Fruit fly (Drosophila melanogaster) whole organism, embryonic: ENCODE data around the gene MTPAP.
A peak's percentile ranks its signal among the peaks of the same experiment; 100 is the strongest.

Source experiments
- B-H2 ChIP-seq: fragments of 200-800 bp; sonication (Bioruptor generic); optimal IDR thresholded peaks from 2 replicates; lab custom pipeline; 2018; ENCODE audit warnings: missing biosample characterization, mild to moderate bottlenecking, missing genetic modification characterization
- CG11695 ChIP-seq: fragments of 200-800 bp; sonication (Bioruptor generic); IDR thresholded peaks from 3 replicates; pipeline ENCODE4 v1.3.6; 2022; ENCODE audit warnings: missing biosample characterization, missing genetic modification characterization
- CG12769 ChIP-seq: fragments of 200-800 bp; sonication (Bioruptor generic); optimal IDR thresholded peaks from 2 replicates; lab custom pipeline; 2019; ENCODE audit warnings: missing biosample characterization, mild to moderate bottlenecking, missing genetic modification characterization, moderate library complexity
- CG16779 ChIP-seq: fragments of 200-800 bp; sonication (Bioruptor generic); IDR thresholded peaks from 2 replicates; pipeline ENCODE4 v1.3.6; 2022; ENCODE audit warnings: missing biosample characterization, missing genetic modification characterization
- CG17361 ChIP-seq: fragments of 200-800 bp; sonication (Bioruptor generic); IDR thresholded peaks from 3 replicates; pipeline ENCODE4 v1.3.6; 2022; ENCODE audit warnings: missing biosample characterization, missing genetic modification characterization
- CG2889 ChIP-seq: fragments of 200-800 bp; sonication (Bioruptor generic); IDR thresholded peaks from 3 replicates; pipeline ENCODE4 v1.3.6; 2022; ENCODE audit warnings: missing biosample characterization, missing genetic modification characterization
- CG31388 ChIP-seq: fragments of 200-800 bp; sonication (Bioruptor generic); optimal IDR thresholded peaks from 2 replicates; lab custom pipeline; 2016; ENCODE audit warnings: missing biosample characterization, missing genetic modification characterization
- CG32772 ChIP-seq: fragments of 200-800 bp; sonication (Bioruptor generic); IDR thresholded peaks from 2 replicates; pipeline ENCODE4 v1.3.6; 2022; ENCODE audit warnings: missing biosample characterization, missing genetic modification characterization
- CG34376 ChIP-seq: fragments of 200-800 bp; sonication (Bioruptor generic); optimal IDR thresholded peaks from 2 replicates; lab custom pipeline; 2018; ENCODE audit warnings: missing biosample characterization, mild to moderate bottlenecking, missing genetic modification characterization
- CG3995 ChIP-seq: fragments of 200-800 bp; sonication (Bioruptor generic); optimal IDR thresholded peaks from 3 replicates; lab custom pipeline; 2016; ENCODE audit warnings: missing biosample characterization, missing genetic modification characterization
- CG42726 ChIP-seq: fragments of 200-800 bp; sonication (Bioruptor generic); IDR thresholded peaks from 2 replicates; pipeline ENCODE4 v1.3.6; 2022; ENCODE audit warnings: missing biosample characterization, missing genetic modification characterization; ENCODE audit not compliant: partially characterized antibody
- CG4424 ChIP-seq: fragments of 200-800 bp; sonication (Bioruptor generic); optimal IDR thresholded peaks from 3 replicates; lab custom pipeline; 2016; ENCODE audit warnings: missing biosample characterization, missing genetic modification characterization
- CG4617 ChIP-seq: fragments of 200-800 bp; sonication (Bioruptor generic); optimal IDR thresholded peaks from 3 replicates; lab custom pipeline; 2016; ENCODE audit warnings: missing biosample characterization, missing genetic modification characterization, borderline replicate concordance
- CG4854 ChIP-seq: fragments of 200-800 bp; sonication (Bioruptor generic); optimal IDR thresholded peaks from 2 replicates; lab custom pipeline; 2016; ENCODE audit warnings: missing biosample characterization, missing genetic modification characterization, inconsistent platforms
- CG6813 ChIP-seq: fragments of 200-800 bp; sonication (Bioruptor generic); optimal IDR thresholded peaks from 2 replicates; lab custom pipeline; 2017; ENCODE audit warnings: missing biosample characterization, missing genetic modification characterization, mild to moderate bottlenecking, moderate library complexity, missing genetic modification reagents
- CG9817 ChIP-seq: fragments of 200-800 bp; sonication (Bioruptor generic); optimal IDR thresholded peaks from 2 replicates; lab custom pipeline; 2018; ENCODE audit warnings: missing biosample characterization, mild to moderate bottlenecking, missing genetic modification characterization, moderate library complexity
- CHES-1-like ChIP-seq: fragments of 200-800 bp; sonication (Bioruptor generic); optimal IDR thresholded peaks from 2 replicates; lab custom pipeline; 2016; ENCODE audit warnings: missing biosample characterization, missing genetic modification characterization
- D19B ChIP-seq: fragments of 200-800 bp; sonication (Bioruptor generic); optimal IDR thresholded peaks from 2 replicates; lab custom pipeline; 2017; ENCODE audit warnings: missing biosample characterization, mild to moderate bottlenecking, missing genetic modification characterization
- Dip2 ChIP-seq: fragments of 200-800 bp; sonication (Bioruptor generic); IDR thresholded peaks from 2 replicates; pipeline ENCODE4 v1.3.6; 2022; ENCODE audit warnings: missing biosample characterization, missing genetic modification characterization
- Fer1 ChIP-seq: fragments of 200-800 bp; sonication (Bioruptor generic); optimal IDR thresholded peaks from 2 replicates; lab custom pipeline; 2017; ENCODE audit warnings: missing biosample characterization, mild to moderate bottlenecking, missing genetic modification characterization
- Hand ChIP-seq: fragments of 200-800 bp; sonication (Bioruptor generic); optimal IDR thresholded peaks from 2 replicates; lab custom pipeline; 2017; ENCODE audit warnings: mild to moderate bottlenecking, missing biosample characterization, missing genetic modification reagents, missing genetic modification characterization
- Hmx ChIP-seq: fragments of 200-800 bp; sonication (Bioruptor generic); optimal IDR thresholded peaks from 2 replicates; lab custom pipeline; 2016; ENCODE audit warnings: missing biosample characterization, missing genetic modification characterization
- NfI ChIP-seq: fragments of 200-800 bp; sonication (Bioruptor generic); optimal IDR thresholded peaks from 3 replicates; lab custom pipeline; 2018; ENCODE audit warnings: missing biosample characterization, mild to moderate bottlenecking, missing genetic modification characterization, moderate library complexity
- Oli ChIP-seq: fragments of 200-800 bp; sonication (Bioruptor generic); optimal IDR thresholded peaks from 2 replicates; lab custom pipeline; 2018; ENCODE audit warnings: missing biosample characterization, mild to moderate bottlenecking, missing genetic modification characterization, moderate library complexity
- Optix ChIP-seq: fragments of 200-800 bp; sonication (Bioruptor generic); IDR thresholded peaks from 3 replicates; pipeline ENCODE4 v1.3.6; 2022; ENCODE audit warnings: missing biosample characterization, missing genetic modification characterization
- Pdp1 ChIP-seq, 2 experiments: fragments of 200-800 bp; sonication (Bioruptor generic); optimal IDR thresholded peaks; 3 replicates each; lab custom pipeline; 2016; ENCODE audit warnings: missing biosample characterization in 2 of 2, missing genetic modification characterization in 2 of 2, mild to moderate bottlenecking in 1 of 2, moderate library complexity in 1 of 2
- Side ChIP-seq: fragments of 200-800 bp; sonication (Bioruptor generic); optimal IDR thresholded peaks from 2 replicates; lab custom pipeline; 2016; ENCODE audit warnings: missing biosample characterization, missing genetic modification characterization
- Six4 ChIP-seq: fragments of 200-800 bp; sonication (Bioruptor generic); optimal IDR thresholded peaks from 2 replicates; lab custom pipeline; 2016; ENCODE audit warnings: missing biosample characterization, missing genetic modification characterization
- Sox102F ChIP-seq: fragments of 200-800 bp; sonication (Bioruptor generic); optimal IDR thresholded peaks from 2 replicates; lab custom pipeline; 2018; ENCODE audit warnings: missing biosample characterization, mild to moderate bottlenecking, missing genetic modification characterization, moderate library complexity
- Sry-δ ChIP-seq: fragments of 200-800 bp; sonication (Bioruptor generic); optimal IDR thresholded peaks from 2 replicates; lab custom pipeline; 2016; ENCODE audit warnings: missing biosample characterization, missing genetic modification characterization
- Xrp1 ChIP-seq: fragments of 200-800 bp; sonication (Bioruptor generic); IDR thresholded peaks from 2 replicates; pipeline ENCODE4 v1.3.6; 2022; ENCODE audit warnings: missing biosample characterization, missing genetic modification characterization
- ara ChIP-seq: fragments of 200-800 bp; sonication (Bioruptor generic); IDR thresholded peaks from 2 replicates; pipeline ENCODE4 v1.3.6; 2022; ENCODE audit warnings: missing biosample characterization, missing genetic modification characterization
- crol ChIP-seq: fragments of 200-800 bp; sonication (Bioruptor generic); IDR thresholded peaks from 2 replicates; pipeline ENCODE4 v1.3.6; 2022; ENCODE audit warnings: missing biosample characterization, missing genetic modification characterization
- dati ChIP-seq: fragments of 200-800 bp; sonication (Bioruptor generic); IDR thresholded peaks from 2 replicates; pipeline ENCODE4 v1.3.6; 2022; ENCODE audit warnings: missing biosample characterization, missing genetic modification characterization
- fd64A ChIP-seq: fragments of 200-800 bp; sonication (Bioruptor generic); optimal IDR thresholded peaks from 3 replicates; lab custom pipeline; 2018; ENCODE audit warnings: missing biosample characterization, mild to moderate bottlenecking, missing genetic modification characterization
- fru ChIP-seq: fragments of >200 bp; optimal IDR thresholded peaks from 2 replicates; lab custom pipeline; 2017
- gcm2 ChIP-seq: fragments of 200-800 bp; sonication (Bioruptor generic); optimal IDR thresholded peaks from 2 replicates; lab custom pipeline; 2016; ENCODE audit warnings: missing biosample characterization, missing genetic modification characterization
- gem ChIP-seq: fragments of 200-800 bp; sonication (Bioruptor generic); optimal IDR thresholded peaks from 2 replicates; lab custom pipeline; 2019; ENCODE audit warnings: missing biosample characterization, mild to moderate bottlenecking, missing genetic modification characterization, moderate library complexity
- h ChIP-seq: fragments of >200 bp; optimal IDR thresholded peaks from 2 replicates; lab custom pipeline; 2017
- hbn ChIP-seq: fragments of 200-800 bp; sonication (Bioruptor generic); IDR thresholded peaks from 2 replicates; pipeline ENCODE4 v1.3.6; 2022; ENCODE audit warnings: missing biosample characterization, missing genetic modification characterization; ENCODE audit not compliant: partially characterized antibody
- luna ChIP-seq: fragments of 200-800 bp; sonication (Bioruptor generic); optimal IDR thresholded peaks from 2 replicates; lab custom pipeline; 2016; ENCODE audit warnings: missing biosample characterization, missing genetic modification characterization
- maf-S ChIP-seq: fragments of 200-800 bp; sonication (Bioruptor generic); optimal IDR thresholded peaks from 2 replicates; lab custom pipeline; 2016; ENCODE audit warnings: missing biosample characterization, missing genetic modification characterization
- nerfin-1 ChIP-seq: fragments of 200-800 bp; sonication (Bioruptor generic); optimal IDR thresholded peaks from 3 replicates; lab custom pipeline; 2019; ENCODE audit warnings: missing biosample characterization, mild to moderate bottlenecking, missing genetic modification characterization, moderate library complexity
- prd ChIP-seq, 3 experiments: fragments of >200 bp in 2 of 3; fragments of 200-800 bp in 1 of 3; sonication (Bioruptor generic) in 1 of 3; optimal IDR thresholded peaks in 2 of 3; IDR thresholded peaks in 1 of 3; 2 replicates in 2 of 3; 3 replicates in 1 of 3; pipeline versions ENCODE4 v1.3.6 to Lab custom; 2017 to 2022; ENCODE audit warnings: missing biosample characterization in 1 of 3, missing genetic modification characterization in 1 of 3
- pum ChIP-seq: fragments of 200-800 bp; sonication (Bioruptor generic); optimal IDR thresholded peaks from 2 replicates; lab custom pipeline; 2016; ENCODE audit warnings: missing biosample characterization, missing genetic modification characterization
- sima ChIP-seq: fragments of 200-800 bp; sonication (Bioruptor generic); optimal IDR thresholded peaks from 2 replicates; lab custom pipeline; 2016; ENCODE audit warnings: missing biosample characterization, missing genetic modification characterization
- sisA ChIP-seq: fragments of 200-800 bp; sonication (Bioruptor generic); IDR thresholded peaks from 2 replicates; pipeline ENCODE4 v1.3.6; 2022; ENCODE audit warnings: missing biosample characterization, missing genetic modification characterization
- ssp ChIP-seq: fragments of 200-800 bp; sonication (Bioruptor generic); IDR thresholded peaks from 2 replicates; pipeline ENCODE4 v1.3.6; 2022; ENCODE audit warnings: missing biosample characterization, missing genetic modification characterization
- stc ChIP-seq: fragments of 200-800 bp; sonication (Bioruptor generic); IDR thresholded peaks from 2 replicates; pipeline ENCODE4 v1.3.6; 2022; ENCODE audit warnings: missing biosample characterization, missing genetic modification characterization
- tll ChIP-seq, 2 experiments: fragments of 200-800 bp in 1 of 2; fragments of >200 bp in 1 of 2; sonication (Bioruptor generic) in 1 of 2; optimal IDR thresholded peaks; 2 replicates each; lab custom pipeline; 2017 to 2019; ENCODE audit warnings: missing biosample characterization in 2 of 2, missing genetic modification characterization in 2 of 2, mild to moderate bottlenecking in 1 of 2, moderate library complexity in 1 of 2

MTPAP gene

dm6 chrX:1398455-1399055 lies 49.4 kb upstream of the MTPAP start (continued):
- no peak for TF ChIP-seq B-H2
- no peak for TF ChIP-seq CG12769 (tag; lab: Kevin White, UChicago)
- peak; percentile 59 for TF ChIP-seq Six4 (GFP tag; lab: Kevin White, UChicago)
- TF ChIP-seq Optix (GFP tag; lab: Robert Waterston, UW): peak; percentile 75
- TF ChIP-seq CG4617 (GFP tag; lab: Kevin White, UChicago): peak; percentile 9
- peak; percentile 56; the same call in 2 of the 3 replicates for TF ChIP-seq CG17361 (GFP tag; lab: Robert Waterston, UW)
- TF ChIP-seq hbn (GFP tag; lab: Robert Waterston, UW): no peak
- TF ChIP-seq Sox102F: peak; percentile 66
- TF ChIP-seq CG34376 (GFP tag; lab: Kevin White, UChicago): no peak
- TF ChIP-seq CG9817 (tag; lab: Kevin White, UChicago): peak; percentile 60
- no peak for TF ChIP-seq luna (GFP tag; lab: Kevin White, UChicago)
- TF ChIP-seq dati (GFP tag; lab: Robert Waterston, UW): peak; percentile 31; the same call in 1 of the 2 replicates
- no peak for TF ChIP-seq CG16779 (GFP tag; lab: Robert Waterston, UW)
- TF ChIP-seq ssp (GFP tag; lab: Robert Waterston, UW): peak; percentile 58; the same call in 1 of the 2 replicates
- peak; percentile 71 for TF ChIP-seq gem (tag; lab: Kevin White, UChicago)
- TF ChIP-seq pum (GFP tag; lab: Kevin White, UChicago): peak; percentile 71
- no peak for TF ChIP-seq fru (lab: Kevin White, UChicago)
- no peak for TF ChIP-seq CHES-1-like (GFP tag; lab: Kevin White, UChicago)
- no peak for TF ChIP-seq tll (GFP tag; optimal IDR thresholded peaks at IDR 0.05; lab: Kevin White, UChicago)
- TF ChIP-seq Sry-δ: no peak
- TF ChIP-seq CG11695: 0 out of 3 replicates have a peak, but pooled peaks have one; percentile 37
- TF ChIP-seq CG31388: no peak
- TF ChIP-seq D19B (GFP tag; lab: Kevin White, UChicago): peak; percentile 43
- TF ChIP-seq CG2889 (GFP tag; lab: Robert Waterston, UW): peak; percentile 23; the same call in 1 of the 3 replicates
- TF ChIP-seq Oli (tag; lab: Kevin White, UChicago): peak; percentile 66
- TF ChIP-seq Side (GFP tag; lab: Kevin White, UChicago): peak; percentile 54
- TF ChIP-seq prd (optimal IDR thresholded peaks at IDR 0.05; lab: Kevin White, UChicago): no peak
- TF ChIP-seq prd (GFP tag; IDR thresholded peaks at IDR 0.05; lab: Robert Waterston, UW): peak; percentile 83
- TF ChIP-seq Pdp1 (GFP tag; optimal IDR thresholded peaks at IDR 0.05; lab: Kevin White, UChicago): peak; percentile 37 to 66
- TF ChIP-seq maf-S (GFP tag; lab: Kevin White, UChicago): peak; percentile 30
- peak; percentile 30 for TF ChIP-seq Hand
- peak; percentile 55 for TF ChIP-seq NfI (GFP tag; lab: Kevin White, UChicago)
- peak; percentile 66 for TF ChIP-seq CG32772 (GFP tag; lab: Robert Waterston, UW)
- no peak for TF ChIP-seq CG4854 (GFP tag; lab: Kevin White, UChicago)
- peak; percentile 55; the same call in 1 of the 2 replicates for TF ChIP-seq ara
- no peak for TF ChIP-seq CG3995
- TF ChIP-seq h (lab: Kevin White, UChicago): no peak
- TF ChIP-seq Dip2 (GFP tag; lab: Robert Waterston, UW): no peak
- no peak for TF ChIP-seq fd64A (GFP tag; lab: Kevin White, UChicago)
- TF ChIP-seq sisA (GFP tag; lab: Robert Waterston, UW): peak; percentile 84
- TF ChIP-seq CG42726 (GFP tag; lab: Robert Waterston, UW): no peak
- peak; percentile 80 for TF ChIP-seq Xrp1 (GFP tag; lab: Robert Waterston, UW)
- peak; percentile 57 for TF ChIP-seq Fer1 (GFP tag; lab: Kevin White, UChicago)
- TF ChIP-seq gcm2 (GFP tag; lab: Kevin White, UChicago): no peak
- no peak for TF ChIP-seq sima (GFP tag; lab: Kevin White, UChicago)
- TF ChIP-seq CG4424 (GFP tag; lab: Kevin White, UChicago): peak; percentile 37
- TF ChIP-seq nerfin-1 (tag; lab: Kevin White, UChicago): peak; percentile 24
- peak; percentile 45 for TF ChIP-seq CG6813
- TF ChIP-seq stc (GFP tag; lab: Robert Waterston, UW): peak; percentile 29; the same call in 1 of the 2 replicates
- no peak for TF ChIP-seq crol (GFP tag; lab: Robert Waterston, UW)
- no peak for TF ChIP-seq Hmx (GFP tag; lab: Kevin White, UChicago)
